Worm (Caenorhabditis elegans): Measurements from ENCODE around the gene dhs-30.

dhs-30 gene

ce11 chrX:17215753-17216152 lies 19.9 kb downstream of the dhs-30 start:
- TF ChIP-seq sea-2 (GFP tag; optimal IDR thresholded peaks at IDR 0.05) = no peak
- no peak for TF ChIP-seq tbx-2 (tag; optimal IDR thresholded peaks at IDR 0.05)
- TF ChIP-seq ama-1 (optimal IDR thresholded peaks at IDR 0.05) = no peak
- no peak for TF ChIP-seq ceh-9 (tag; optimal IDR thresholded peaks at IDR 0.05)
- TF ChIP-seq egl-27 (tag; optimal IDR thresholded peaks at IDR 0.05) = no peak
- TF ChIP-seq skn-1 (tag; optimal IDR thresholded peaks at IDR 0.05) = no peak

ce11 chrX:17214803-17215202 lies 20.8 kb downstream of the dhs-30 start, which contains the start of gene acdh-10:
Gene acdh-10, minus strand, starts transcription at chrX:17214903.
- TF ChIP-seq ama-1 (optimal IDR thresholded peaks at IDR 0.05) = peak; percentile 30
- TF ChIP-seq nhr-237 (tag; optimal IDR thresholded peaks at IDR 0.05) = no peak
- no peak for TF ChIP-seq daf-12 (tag; optimal IDR thresholded peaks at IDR 0.05)
- TF ChIP-seq jun-1 (tag; optimal IDR thresholded peaks at IDR 0.05) = no peak

DNA sequence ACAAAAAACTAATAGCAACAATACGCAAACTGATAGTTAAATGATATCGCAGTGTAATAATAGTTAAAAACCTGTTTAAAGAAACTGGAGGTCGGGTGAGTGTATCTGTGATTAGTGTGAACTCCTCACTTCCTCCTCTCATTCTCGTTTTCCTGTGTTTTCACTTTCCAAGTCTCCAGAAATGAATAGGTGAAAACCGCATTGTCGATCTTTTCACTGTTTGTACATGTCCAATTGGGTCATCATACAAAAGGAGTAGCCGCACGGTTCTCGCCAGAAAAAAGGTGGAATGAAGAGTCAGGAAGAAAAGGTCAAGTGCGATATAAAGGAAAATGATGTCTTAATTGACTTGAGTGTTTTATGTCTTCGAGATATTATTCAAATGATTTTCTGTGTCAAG lies 24.1 kb downstream of the dhs-30 start:
- TF ChIP-seq eor-1 (tag; optimal IDR thresholded peaks at IDR 0.05) = no peak
- no peak for TF ChIP-seq egl-5 (tag; optimal IDR thresholded peaks at IDR 0.05)
- peak; percentile 77 for TF ChIP-seq nhr-23 (tag; optimal IDR thresholded peaks at IDR 0.05)
- no peak for TF ChIP-seq hmg-11 (tag; optimal IDR thresholded peaks at IDR 0.05)
- no peak for TF ChIP-seq aly-2 (tag; optimal IDR thresholded peaks at IDR 0.05)
- TF ChIP-seq ama-1 (optimal IDR thresholded peaks at IDR 0.05) = no peak

DNA sequence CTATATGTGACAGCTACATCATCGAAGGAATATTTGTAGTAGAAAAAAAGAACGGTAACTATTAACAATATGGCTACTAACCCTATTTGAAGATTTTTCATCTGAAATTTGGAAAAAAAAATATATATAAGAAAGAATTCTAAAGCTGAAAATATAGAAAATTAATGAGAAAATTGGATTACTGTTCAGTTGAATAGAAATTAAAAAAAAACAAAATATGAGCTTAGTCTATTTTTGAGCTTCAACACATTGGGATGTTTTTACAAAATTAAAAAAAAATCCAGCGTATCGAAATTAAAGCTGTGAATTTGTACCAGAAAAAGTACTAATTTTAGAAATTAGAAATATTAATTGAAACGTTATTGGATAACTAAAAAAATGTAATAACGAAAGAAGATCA lies 26.4 kb downstream of the dhs-30 start, which contains the start of gene T08G2.2:
Gene T08G2.2, minus strand, starts transcription at position 101 of the 400 bp plus-strand sequence.
- TF ChIP-seq unc-39 (tag; optimal IDR thresholded peaks at IDR 0.05) (no peak), skn-1 (tag; optimal IDR thresholded peaks at IDR 0.05) (no peak), nfya-1 (tag; optimal IDR thresholded peaks at IDR 0.05; ENCODE audit: insufficient read depth) (no peak), pha-4 (tag; optimal IDR thresholded peaks at IDR 0.05) (no peak)

- peak; percentile 43 for TF ChIP-seq pha-4 (tag; optimal IDR thresholded peaks at IDR 0.05)
- no peak for TF ChIP-seq nhr-43 (tag; optimal IDR thresholded peaks at IDR 0.05; ENCODE audit: poor library complexity, severe bottlenecking)
- no peak for TF ChIP-seq tbx-2 (tag; optimal IDR thresholded peaks at IDR 0.05)
- peak; percentile 58 for TF ChIP-seq elt-2 (tag; optimal IDR thresholded peaks at IDR 0.05)
- peak; percentile 58 for TF ChIP-seq pqm-1 (tag; optimal IDR thresholded peaks at IDR 0.05)
These were observed 29.8 kb downstream of the dhs-30 start for ce11 chrX:17205853-17206252.

DNA sequence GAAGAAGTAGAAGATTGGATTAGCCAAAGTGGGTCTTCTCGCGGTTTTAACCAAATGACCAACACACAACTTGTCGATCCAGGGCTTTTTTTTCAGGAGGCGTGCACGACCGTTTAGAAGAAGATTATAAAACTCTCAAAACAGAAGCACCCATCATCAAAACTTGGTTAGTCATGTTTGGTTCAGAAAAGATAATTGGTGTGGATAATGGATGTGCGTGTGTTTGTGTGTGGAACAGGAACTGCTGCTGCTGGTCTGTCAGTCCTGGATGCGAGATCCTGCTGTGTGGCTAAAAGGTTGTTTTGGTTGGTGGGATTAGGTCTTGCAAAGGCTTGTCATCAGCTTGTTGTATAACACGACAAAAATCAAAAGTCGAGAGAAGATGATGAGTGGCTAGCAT lies 32.2 kb downstream of the dhs-30 start:
- TF ChIP-seq ceh-28 (tag; optimal IDR thresholded peaks at IDR 0.05) (no peak), ztf-4 (tag; optimal IDR thresholded peaks at IDR 0.05) (no peak), zag-1 (tag; optimal IDR thresholded peaks at IDR 0.05) (no peak), fkh-10 (GFP tag; optimal IDR thresholded peaks at IDR 0.05) (no peak), snpc-4 (tag; optimal IDR thresholded peaks at IDR 0.05) (no peak), nhr-237 (tag; optimal IDR thresholded peaks at IDR 0.05) (no peak), elt-2 (tag; optimal IDR thresholded peaks at IDR 0.05) (no peak), nhr-76 (tag; optimal IDR thresholded peaks at IDR 0.05) (no peak), ama-1 (optimal IDR thresholded peaks at IDR 0.05) (no peak), ceh-16 (tag; optimal IDR thresholded peaks at IDR 0.05) (no peak), nhr-11 (tag; optimal IDR thresholded peaks at IDR 0.05) (no peak), nhr-12 (tag; optimal IDR thresholded peaks at IDR 0.05) (no peak), eor-1 (tag; optimal IDR thresholded peaks at IDR 0.05) (no peak), R02D3.7 (tag; optimal IDR thresholded peaks at IDR 0.05) (no peak), nfya-1 (tag; optimal IDR thresholded peaks at IDR 0.05; ENCODE audit: insufficient read depth) (no peak), sea-2 (GFP tag; optimal IDR thresholded peaks at IDR 0.05) (no peak)

ce11 chrX:17197824-17198223 lies 37.8 kb downstream of the dhs-30 start:
- TF ChIP-seq pha-4 (tag; optimal IDR thresholded peaks at IDR 0.05) = peak; percentile 8
- TF ChIP-seq tbx-2 (tag; optimal IDR thresholded peaks at IDR 0.05) = no peak
- TF ChIP-seq elt-2 (tag; optimal IDR thresholded peaks at IDR 0.05) = peak; percentile 77
